Fruit fly (Drosophila melanogaster) whole organism, prepupa: Measurements from ENCODE around the gene CCAP.

Experiments used
- Blimp-1 ChIP-seq: fragments of 200-800 bp; sonication (Bioruptor generic); optimal IDR thresholded peaks from 3 replicates; lab custom pipeline; 2017; ENCODE audit warnings: missing biosample characterization, missing genetic modification characterization, mild to moderate bottlenecking, moderate library complexity, missing genetic modification reagents
- CG10631 ChIP-seq: fragments of 200-800 bp; sonication (Bioruptor generic); optimal IDR thresholded peaks from 2 replicates; lab custom pipeline; 2016; ENCODE audit warnings: missing biosample characterization, missing genetic modification characterization
- CG11294 ChIP-seq: fragments of 200-800 bp; sonication (Bioruptor generic); IDR thresholded peaks from 2 replicates; pipeline ENCODE4 v1.3.6; 2022; ENCODE audit warnings: missing biosample characterization, missing genetic modification characterization
- CG11762 ChIP-seq: fragments of 200-800 bp; sonication (Bioruptor generic); optimal IDR thresholded peaks from 3 replicates; lab custom pipeline; 2016; ENCODE audit warnings: missing biosample characterization, missing genetic modification characterization; ENCODE audit not compliant: insufficient read depth
- CG11902 ChIP-seq: fragments of 200-800 bp; sonication (Bioruptor generic); optimal IDR thresholded peaks from 3 replicates; lab custom pipeline; 2016; ENCODE audit warnings: missing biosample characterization, missing genetic modification characterization
- CG15336 ChIP-seq: fragments of 200-800 bp; sonication (Bioruptor generic); IDR thresholded peaks from 2 replicates; pipeline ENCODE4 v1.3.6; 2022; ENCODE audit warnings: missing biosample characterization, missing genetic modification characterization
- CG1621 ChIP-seq: fragments of 200-800 bp; sonication (Bioruptor generic); optimal IDR thresholded peaks from 3 replicates; lab custom pipeline; 2018; ENCODE audit warnings: missing biosample characterization, mild to moderate bottlenecking, missing genetic modification characterization
- CG16779 ChIP-seq: fragments of 200-800 bp; sonication (Bioruptor generic); optimal IDR thresholded peaks from 3 replicates; lab custom pipeline; 2017; ENCODE audit warnings: missing biosample characterization, mild to moderate bottlenecking, missing genetic modification characterization
- CG3032 ChIP-seq: fragments of 200-800 bp; optimal IDR thresholded peaks from 2 replicates; lab custom pipeline; 2019; ENCODE audit warnings: missing biosample characterization, mild to moderate bottlenecking, missing genetic modification characterization, moderate library complexity
- CG31627 ChIP-seq: fragments of 200-800 bp; sonication (Bioruptor generic); optimal IDR thresholded peaks from 3 replicates; lab custom pipeline; 2016; ENCODE audit warnings: missing biosample characterization, missing genetic modification characterization
- CG32006 ChIP-seq: fragments of 200-800 bp; sonication (Bioruptor generic); optimal IDR thresholded peaks from 3 replicates; lab custom pipeline; 2017; ENCODE audit warnings: missing biosample characterization, mild to moderate bottlenecking, missing genetic modification characterization
- CG34406 ChIP-seq: fragments of 200-800 bp; sonication (Bioruptor generic); optimal IDR thresholded peaks from 3 replicates; lab custom pipeline; 2016; ENCODE audit warnings: missing biosample characterization, missing genetic modification characterization
- CG3919 ChIP-seq: fragments of 200-800 bp; sonication (Bioruptor generic); optimal IDR thresholded peaks from 3 replicates; lab custom pipeline; 2016; ENCODE audit warnings: missing biosample characterization, missing genetic modification characterization
- CG4318 ChIP-seq: fragments of 200-800 bp; sonication (Bioruptor generic); optimal IDR thresholded peaks from 3 replicates; lab custom pipeline; 2017; ENCODE audit warnings: missing biosample characterization, mild to moderate bottlenecking, missing genetic modification characterization
- CG6163 ChIP-seq: fragments of 200-800 bp; sonication (Bioruptor generic); IDR thresholded peaks from 3 replicates; pipeline ENCODE4 v1.3.6; 2022; ENCODE audit warnings: missing biosample characterization, missing genetic modification characterization
- CG6276 ChIP-seq: fragments of 200-800 bp; sonication (Bioruptor generic); optimal IDR thresholded peaks from 2 replicates; lab custom pipeline; 2017; ENCODE audit warnings: missing biosample characterization, mild to moderate bottlenecking, missing genetic modification characterization
- CG6792 ChIP-seq: fragments of 200-800 bp; sonication (Bioruptor generic); optimal IDR thresholded peaks from 3 replicates; lab custom pipeline; 2016; ENCODE audit warnings: missing biosample characterization, missing genetic modification characterization
- CG6808 ChIP-seq: fragments of 200-800 bp; sonication (Bioruptor generic); optimal IDR thresholded peaks from 3 replicates; lab custom pipeline; 2017; ENCODE audit warnings: missing biosample characterization, missing genetic modification characterization, mild to moderate bottlenecking, moderate library complexity, missing genetic modification reagents
- CG7368 ChIP-seq: fragments of 200-800 bp; sonication (Bioruptor generic); optimal IDR thresholded peaks from 3 replicates; lab custom pipeline; 2016; ENCODE audit warnings: missing biosample characterization, missing genetic modification characterization
- CG8319 ChIP-seq: fragments of 200-800 bp; sonication (Bioruptor generic); optimal IDR thresholded peaks from 3 replicates; lab custom pipeline; 2016; ENCODE audit warnings: missing biosample characterization, missing genetic modification characterization
- CG8632 ChIP-seq: fragments of 200-800 bp; sonication (Bioruptor generic); optimal IDR thresholded peaks from 3 replicates; lab custom pipeline; 2016; ENCODE audit warnings: missing biosample characterization, missing genetic modification characterization
- Eip93F ChIP-seq: fragments of 200-800 bp; sonication (Bioruptor generic); optimal IDR thresholded peaks from 2 replicates; lab custom pipeline; 2016; ENCODE audit warnings: missing biosample characterization, mild to moderate bottlenecking, missing genetic modification characterization
- Gug ChIP-seq: fragments of 200-800 bp; sonication (Bioruptor generic); IDR thresholded peaks from 2 replicates; pipeline ENCODE4 v1.3.6; 2022; ENCODE audit warnings: missing biosample characterization, missing genetic modification characterization
- Hr38 ChIP-seq: sonication (Bioruptor generic); optimal IDR thresholded peaks from 2 replicates; lab custom pipeline; 2016; ENCODE audit warnings: missing biosample characterization, missing genetic modification characterization
- Hr39 ChIP-seq: fragments of 200-800 bp; sonication (Bioruptor generic); optimal IDR thresholded peaks from 2 replicates; lab custom pipeline; 2016; ENCODE audit warnings: missing biosample characterization, missing genetic modification characterization
- Hr4 ChIP-seq: fragments of 200-800 bp; sonication (Bioruptor generic); optimal IDR thresholded peaks from 3 replicates; lab custom pipeline; 2016; ENCODE audit warnings: missing biosample characterization, missing genetic modification characterization
- Lpt ChIP-seq: fragments of 200-800 bp; sonication (Bioruptor generic); optimal IDR thresholded peaks from 3 replicates; lab custom pipeline; 2016; ENCODE audit warnings: missing biosample characterization, missing genetic modification characterization
- OdsH ChIP-seq: fragments of 200-800 bp; sonication (Bioruptor generic); optimal IDR thresholded peaks from 3 replicates; lab custom pipeline; 2016; ENCODE audit warnings: missing biosample characterization, missing genetic modification characterization
- Smox ChIP-seq: fragments of 200-800 bp; sonication (Bioruptor generic); optimal IDR thresholded peaks from 3 replicates; lab custom pipeline; 2016; ENCODE audit warnings: missing biosample characterization, missing genetic modification characterization
- Sox14 ChIP-seq: fragments of 200-800 bp; sonication (Bioruptor generic); optimal IDR thresholded peaks from 3 replicates; lab custom pipeline; 2016; ENCODE audit warnings: missing biosample characterization, missing genetic modification characterization
- Sox15 ChIP-seq: fragments of 200-800 bp; sonication (Bioruptor generic); optimal IDR thresholded peaks from 3 replicates; lab custom pipeline; 2016; ENCODE audit warnings: missing biosample characterization, missing genetic modification characterization
- achi ChIP-seq: fragments of 200-800 bp; sonication (Bioruptor generic); optimal IDR thresholded peaks from 3 replicates; lab custom pipeline; 2016; ENCODE audit warnings: missing biosample characterization, missing genetic modification characterization
- cyc ChIP-seq: fragments of 200-800 bp; sonication (Bioruptor generic); optimal IDR thresholded peaks from 3 replicates; lab custom pipeline; 2016; ENCODE audit warnings: missing biosample characterization, missing genetic modification characterization
- dac ChIP-seq: fragments of 200-800 bp; sonication (Bioruptor generic); optimal IDR thresholded peaks from 2 replicates; lab custom pipeline; 2017; ENCODE audit warnings: missing biosample characterization, mild to moderate bottlenecking, missing genetic modification characterization
- esn ChIP-seq: fragments of 200-800 bp; sonication (Bioruptor generic); optimal IDR thresholded peaks from 2 replicates; lab custom pipeline; 2016; ENCODE audit warnings: missing biosample characterization, mild to moderate bottlenecking, missing genetic modification characterization, moderate library complexity
- fd59A ChIP-seq: fragments of 200-800 bp; sonication (Bioruptor generic); optimal IDR thresholded peaks from 2 replicates; lab custom pipeline; 2017; ENCODE audit warnings: missing biosample characterization, mild to moderate bottlenecking, missing genetic modification characterization, missing genetic modification reagents
- fd85E ChIP-seq: fragments of 200-800 bp; sonication (Bioruptor generic); optimal IDR thresholded peaks from 3 replicates; lab custom pipeline; 2016; ENCODE audit warnings: missing biosample characterization, missing genetic modification characterization
- fkh ChIP-seq: fragments of 200-800 bp; sonication (Bioruptor generic); optimal IDR thresholded peaks from 3 replicates; lab custom pipeline; 2017; ENCODE audit warnings: missing biosample characterization, mild to moderate bottlenecking, missing genetic modification characterization, moderate library complexity
- lz ChIP-seq: fragments of 200-800 bp; sonication (Bioruptor generic); optimal IDR thresholded peaks from 3 replicates; lab custom pipeline; 2016; ENCODE audit warnings: missing biosample characterization, missing genetic modification characterization
- net ChIP-seq: fragments of 200-800 bp; sonication (Bioruptor generic); optimal IDR thresholded peaks from 3 replicates; lab custom pipeline; 2016; ENCODE audit warnings: missing biosample characterization, missing genetic modification characterization
- pdm3 ChIP-seq: fragments of 200-800 bp; sonication (Bioruptor generic); optimal IDR thresholded peaks from 3 replicates; lab custom pipeline; 2016; ENCODE audit warnings: missing biosample characterization, missing genetic modification characterization
- salr ChIP-seq, 2 experiments: fragments of 200-800 bp; sonication (Bioruptor generic); optimal IDR thresholded peaks; 3 replicates each; lab custom pipeline; 2016 to 2018; ENCODE audit warnings: missing biosample characterization in 2 of 2, missing genetic modification characterization in 2 of 2, mild to moderate bottlenecking in 1 of 2
- spab ChIP-seq: fragments of 200-800 bp; sonication (Bioruptor generic); optimal IDR thresholded peaks from 2 replicates; lab custom pipeline; 2017; ENCODE audit warnings: missing biosample characterization, mild to moderate bottlenecking, missing genetic modification characterization, missing genetic modification reagents
- ss ChIP-seq, 2 experiments: fragments of 200-800 bp; sonication (Bioruptor generic); optimal IDR thresholded peaks; 2 replicates in 1 of 2; 3 replicates in 1 of 2; lab custom pipeline; 2017 to 2018; ENCODE audit warnings: mild to moderate bottlenecking in 2 of 2, missing biosample characterization in 2 of 2, missing genetic modification characterization in 2 of 2, moderate library complexity in 1 of 2
- svp ChIP-seq: fragments of 200-800 bp; sonication (Bioruptor generic); peaks from one replicate; lab custom pipeline; 2016; ENCODE audit warnings: missing biosample characterization, missing genetic modification characterization

Gene CCAP

dm6 chr3R:22724149-22724973 is 22.5 kb upstream of the CCAP start, which contains the start of gene Irp-1A (continued):
- TF ChIP-seq CG3919 (GFP tag; lab: Kevin White, UChicago) (peak; percentile 68), CG6792 (peak; percentile 50), pdm3 (GFP tag; lab: Kevin White, UChicago) (peak; percentile 38), fd59A (GFP tag; lab: Kevin White, UChicago) (no peak), ss (GFP tag; optimal IDR thresholded peaks at IDR 0.05; lab: Kevin White, UChicago) (peak in 1 of 2 experiments; percentile 44), Hr39 (GFP tag; lab: Kevin White, UChicago) (peak; percentile 33), CG6163 (peak; percentile 41; the same call in 1 of the 3 replicates), CG3032 (tag; lab: Kevin White, UChicago) (peak; percentile 78), CG11294 (GFP tag; lab: Robert Waterston, UW) (peak; percentile 22; the same call in 1 of the 2 replicates), CG6808 (GFP tag; lab: Kevin White, UChicago) (peak; percentile 32), Sox14 (peak; percentile 46), CG1621 (tag; lab: Kevin White, UChicago) (no peak), Hr38 (GFP tag; lab: Kevin White, UChicago) (no peak), cyc (GFP tag; lab: Kevin White, UChicago) (peak; percentile 34), esn (GFP tag; lab: Kevin White, UChicago) (peak; percentile 73), CG8632 (GFP tag; lab: Kevin White, UChicago) (peak; percentile 45)

- TF ChIP-seq dac (GFP tag; lab: Kevin White, UChicago) (peak; percentile 27), CG10631 (GFP tag; lab: Kevin White, UChicago) (no peak), ss (GFP tag; optimal IDR thresholded peaks at IDR 0.05; lab: Kevin White, UChicago) (peak; percentile 92 to 96), lz (GFP tag; lab: Kevin White, UChicago) (peak; percentile 1), CG6808 (GFP tag; lab: Kevin White, UChicago) (peak; percentile 93), Lpt (GFP tag; lab: Kevin White, UChicago) (peak; percentile 65), CG1621 (tag; lab: Kevin White, UChicago) (peak; percentile 78), CG4318 (no peak), CG6276 (GFP tag; lab: Kevin White, UChicago) (peak; percentile 85), CG7368 (GFP tag; lab: Kevin White, UChicago) (peak; percentile 23), Blimp-1 (peak; percentile 11), Hr4 (GFP tag; lab: Kevin White, UChicago) (no peak), CG11294 (GFP tag; lab: Robert Waterston, UW) (no peak), pdm3 (GFP tag; lab: Kevin White, UChicago) (no peak), CG32006 (GFP tag; lab: Kevin White, UChicago) (peak; percentile 77), CG3032 (tag; lab: Kevin White, UChicago) (peak; percentile 64), Smox (GFP tag; lab: Kevin White, UChicago) (no peak), Hr39 (GFP tag; lab: Kevin White, UChicago) (no peak), CG11902 (GFP tag; lab: Kevin White, UChicago) (no peak), CG6792 (peak; percentile 22), CG31627 (no peak), CG11762 (GFP tag; lab: Kevin White, UChicago) (peak; percentile 21), CG15336 (peak; percentile 78), salr (GFP tag; optimal IDR thresholded peaks at IDR 0.05; lab: Kevin White, UChicago) (peak; percentile 44 to 85), Eip93F (GFP tag; lab: Kevin White, UChicago) (peak; percentile 47), Gug (GFP tag; lab: Robert Waterston, UW) (peak; percentile 69), CG34406 (GFP tag; lab: Kevin White, UChicago) (peak; percentile 46), Sox15 (GFP tag; lab: Kevin White, UChicago) (no peak), spab (GFP tag; lab: Kevin White, UChicago) (peak; percentile 87), net (GFP tag; lab: Kevin White, UChicago) (peak; percentile 81), cyc (GFP tag; lab: Kevin White, UChicago) (no peak), CG8319 (GFP tag; lab: Kevin White, UChicago) (peak; percentile 24), svp (GFP tag; lab: Kevin White, UChicago) (peak; percentile 28), CG6163 (peak; percentile 63; the same call in 2 of the 3 replicates), OdsH (GFP tag; lab: Kevin White, UChicago) (no peak), Sox14 (peak; percentile 32), Hr38 (GFP tag; lab: Kevin White, UChicago) (no peak), fkh (GFP tag; lab: Kevin White, UChicago) (no peak), fd85E (GFP tag; lab: Kevin White, UChicago) (no peak), CG16779 (peak; percentile 84), achi (GFP tag; lab: Kevin White, UChicago) (peak; percentile 47)
These were observed 19.0 kb upstream of the CCAP start, which contains the start of gene wge for dm6 chr3R:22720808-22721306. wge (minus strand) TSS chr3R:22721150.
